Worm (Caenorhabditis elegans): ENCODE results near the gene F52B11.5.

ce11 chrIV:14131770-14132169 lies 28.7 kb upstream of the F52B11.5 start, which contains the start of gene srz-59:
- TF ChIP-seq klf-2 (GFP tag; conservative IDR thresholded peaks at IDR 0.05) (no peak), cog-1 (tag; optimal IDR thresholded peaks at IDR 0.05) (no peak), ztf-23 (GFP tag; IDR thresholded peaks at IDR 0.05) (no peak)

All from whole organism, midembryonic.